Fruit fly (Drosophila melanogaster) Kc167 (cell line): ENCODE measurements around the gene PrBP.

Source experiments
- Myc ChIP-seq: fragments of >200 bp; optimal IDR thresholded peaks from 2 replicates; lab custom pipeline; 2017; ENCODE audit warnings: missing external identifiers
- Sin3A ChIP-seq: fragments of >200 bp; optimal IDR thresholded peaks from 2 replicates; lab custom pipeline; 2018; ENCODE audit warnings: missing external identifiers
- h ChIP-seq: fragments of >200 bp; optimal IDR thresholded peaks from 3 replicates; lab custom pipeline; 2018; ENCODE audit warnings: missing external identifiers
- psq ChIP-seq: fragments of >200 bp; optimal IDR thresholded peaks from 2 replicates; lab custom pipeline; 2017; ENCODE audit warnings: missing external identifiers
- ttk ChIP-seq: sonication (Bioruptor generic); optimal IDR thresholded peaks from 2 replicates; lab custom pipeline; 2017; ENCODE audit warnings: missing external identifiers

- TF ChIP-seq psq (lab: Kevin White, UChicago) (no peak), ttk (lab: Kevin White, UChicago) (no peak), Sin3A (lab: Kevin White, UChicago) (no peak), h (lab: Kevin White, UChicago) (no peak), Myc (lab: Kevin White, UChicago) (no peak)
Measured at dm6 chr2L:8692426-8693180, 6.8 kb upstream of the PrBP start.
